Fruit fly (Drosophila melanogaster): Measurements from ENCODE around the gene Pfdn4.
A peak's percentile ranks its signal among the peaks of the same experiment; 100 is the strongest.

Pfdn4 gene

dm6 chr3L:5360039-5360988 lies 7.5 kb downstream of the Pfdn4 start, which contains the start of gene Cyt-c1 (continued):
- TF ChIP-seq sens-2 (GFP tag; IDR thresholded peaks at IDR 0.05) (no peak), odd (GFP tag; optimal IDR thresholded peaks at IDR 0.05) (no peak), Bdp1 (GFP tag; optimal IDR thresholded peaks at IDR 0.05) (no peak), ems (GFP tag; optimal IDR thresholded peaks at IDR 0.05) (no peak), knrl (GFP tag; IDR thresholded peaks at IDR 0.05; ENCODE audit: partially characterized antibody) (no peak; the same call in 2 of the 3 replicates)

dm6 chr3L:5359208-5360003 lies 8.4 kb downstream of the Pfdn4 start, which contains the start of gene Klp64D:
Klp64D (minus strand) TSS chr3L:5359392.
- TF ChIP-seq Neu2 (GFP tag; optimal IDR thresholded peaks at IDR 0.05; ENCODE audit: borderline replicate concordance) (no peak), CG12071 (GFP tag; optimal IDR thresholded peaks at IDR 0.05) (no peak), CG33557 (GFP tag; optimal IDR thresholded peaks at IDR 0.05) (peak; percentile 3), PHDP (tag; optimal IDR thresholded peaks at IDR 0.05) (peak; percentile 21), fd3F (GFP tag; optimal IDR thresholded peaks at IDR 0.05) (peak; percentile 25), ind (GFP tag; optimal IDR thresholded peaks at IDR 0.05) (peak; percentile 14), fru (optimal IDR thresholded peaks at IDR 0.05) (no peak), CG34376 (GFP tag; optimal IDR thresholded peaks at IDR 0.05) (no peak), CG17912 (GFP tag; optimal IDR thresholded peaks at IDR 0.05) (no peak), abd-A (tag; optimal IDR thresholded peaks at IDR 0.05) (no peak), CG8944 (GFP tag; optimal IDR thresholded peaks at IDR 0.05) (no peak), nmo (GFP tag; optimal IDR thresholded peaks at IDR 0.05) (peak; percentile 7), CG17328 (GFP tag; IDR thresholded peaks at IDR 0.05) (0 out of 2 replicates have a peak, but pooled peaks have one; percentile 13), gsb-n (tag; optimal IDR thresholded peaks at IDR 0.05) (no peak), CG17361 (GFP tag; IDR thresholded peaks at IDR 0.05) (peak; percentile 44; the same call in 2 of the 3 replicates), h (optimal IDR thresholded peaks at IDR 0.05) (no peak), ara (GFP tag; IDR thresholded peaks at IDR 0.05) (no peak), CG6854 (GFP tag; optimal IDR thresholded peaks at IDR 0.05) (no peak), CG2116 (GFP tag; optimal IDR thresholded peaks at IDR 0.05) (peak; percentile 17), pan (optimal IDR thresholded peaks at IDR 0.05) (no peak), pan (GFP tag; optimal IDR thresholded peaks at IDR 0.05 in 1 of 2, IDR thresholded peaks at IDR 0.05 in 1 of 2) (peak in 1 of 2 experiments; percentile 6), CG17612 (GFP tag; IDR thresholded peaks at IDR 0.05) (no peak), CG43689 (GFP tag; IDR thresholded peaks at IDR 0.05) (no peak), fu2 (GFP tag; optimal IDR thresholded peaks at IDR 0.05) (no peak), CG4328 (GFP tag; optimal IDR thresholded peaks at IDR 0.05) (no peak), D19A (tag; optimal IDR thresholded peaks at IDR 0.05) (peak; percentile 15), CG8281 (tag; optimal IDR thresholded peaks at IDR 0.05) (no peak), CG5180 (GFP tag; optimal IDR thresholded peaks at IDR 0.05) (no peak), Elba2 (GFP tag; optimal IDR thresholded peaks at IDR 0.05) (no peak), Fer1 (GFP tag; optimal IDR thresholded peaks at IDR 0.05) (peak; percentile 26), gem (tag; optimal IDR thresholded peaks at IDR 0.05) (peak; percentile 58), dm (GFP tag; optimal IDR thresholded peaks at IDR 0.05) (no peak), CG10267 (tag; optimal IDR thresholded peaks at IDR 0.05) (peak; percentile 33), CG32532 (GFP tag; IDR thresholded peaks at IDR 0.05) (peak; percentile 58), Optix (GFP tag; IDR thresholded peaks at IDR 0.05) (no peak), row (GFP tag; IDR thresholded peaks at IDR 0.05) (peak; percentile 64), CG10366 (GFP tag; IDR thresholded peaks at IDR 0.05) (no peak), CG16813 (GFP tag; IDR thresholded peaks at IDR 0.05; ENCODE audit: partially characterized antibody) (no peak), Six4 (GFP tag; optimal IDR thresholded peaks at IDR 0.05) (no peak), Dfd (GFP tag; optimal IDR thresholded peaks at IDR 0.05) (no peak), Hsf (GFP tag; optimal IDR thresholded peaks at IDR 0.05) (no peak)
